Worm (Caenorhabditis elegans) whole organism, young adult: ENCODE results near the gene C16D2.1.

Source experiments
- madf-3 ChIP-seq: fragments of 200-800 bp; sonication (Bioruptor generic); IDR thresholded peaks from 2 replicates; pipeline ENCODE4 v1.3.6; 2022; ENCODE audit warnings: missing genetic modification reagents, missing genetic modification characterization, missing compliant biosample characterization
- unc-130 ChIP-seq: sonication (generic microtip); optimal IDR thresholded peaks from 2 replicates; lab custom pipeline; 2016; ENCODE audit warnings: missing genetic modification reagents, missing genetic modification characterization, missing compliant biosample characterization
- xnd-1 ChIP-seq: sonication (generic microtip); optimal IDR thresholded peaks from 2 replicates; lab custom pipeline; 2016; ENCODE audit warnings: missing genotype, missing genetic modification reagents, missing genetic modification characterization, missing compliant biosample characterization
- zim-3 ChIP-seq: sonication (generic microtip); optimal IDR thresholded peaks from 2 replicates; lab custom pipeline; 2017; ENCODE audit warnings: mild to moderate bottlenecking, missing genetic modification characterization, moderate library complexity, missing compliant biosample characterization

ce11 chrII:9132338-9132737 is 875 bp downstream of the C16D2.1 start:
- TF ChIP-seq unc-130 (GFP tag; lab: Kevin White, UChicago) (no peak), zim-3 (tag; lab: Kevin White, UChicago) (no peak), madf-3 (GFP tag; lab: Robert Waterston, UW) (no peak), xnd-1 (tag; lab: Kevin White, UChicago) (no peak)
